Worm (Caenorhabditis elegans): ENCODE data around the gene snf-7.

- no peak for TF ChIP-seq nhr-28 (tag; optimal IDR thresholded peaks at IDR 0.05)
- TF ChIP-seq nhr-76 (tag; optimal IDR thresholded peaks at IDR 0.05), result no peak
- TF ChIP-seq lin-32 (GFP tag; optimal IDR thresholded peaks at IDR 0.05), result no peak
Observed at ce11 chrIII:13039739-13040138, 34.5 kb downstream of the snf-7 start, which contains the start of gene F54F12.2.

Data from whole organism, mixed stage, embryonic.